Worm (Caenorhabditis elegans) whole organism, L2 larva: ENCODE data around the gene F26C11.1.

Source experiments
- C34F6.9 ChIP-seq: fragments of 150-350 bp; optimal IDR thresholded peaks from 2 replicates; lab custom pipeline; 2014; ENCODE audit warnings: missing biosample characterization, missing genetic modification characterization
- F13H6.1 ChIP-seq: sonication (generic microtip); optimal IDR thresholded peaks from 2 replicates; lab custom pipeline; 2016; ENCODE audit warnings: missing genetic modification characterization, missing compliant biosample characterization
- R02D3.7 ChIP-seq: fragments of 150-350 bp; optimal IDR thresholded peaks from 2 replicates; lab custom pipeline; 2014; ENCODE audit warnings: missing biosample characterization, missing genetic modification characterization
- ZK546.5 ChIP-seq: sonication (generic microtip); optimal IDR thresholded peaks from 2 replicates; lab custom pipeline; 2017; ENCODE audit warnings: missing biosample characterization, missing genetic modification characterization
- alr-1 ChIP-seq: fragments of 150-350 bp; optimal IDR thresholded peaks from 2 replicates; lab custom pipeline; 2014; ENCODE audit warnings: missing biosample characterization, missing genetic modification characterization
- ama-1 ChIP-seq: fragments of 150-350 bp; optimal IDR thresholded peaks from 2 replicates; lab custom pipeline; 2018; ENCODE audit warnings: inconsistent platforms
- blmp-1 ChIP-seq: sonication (generic microtip); optimal IDR thresholded peaks from 2 replicates; lab custom pipeline; 2017; ENCODE audit warnings: missing genetic modification characterization, mild to moderate bottlenecking, missing compliant biosample characterization, antibody characterized with exemption, moderate library complexity; ENCODE audit not compliant: insufficient read depth
- ceh-16 ChIP-seq: fragments of 150-350 bp; optimal IDR thresholded peaks from 2 replicates; lab custom pipeline; 2014; ENCODE audit warnings: missing biosample characterization, missing genetic modification characterization
- ceh-82 ChIP-seq: fragments of 150-350 bp; optimal IDR thresholded peaks from 2 replicates; lab custom pipeline; 2014; ENCODE audit warnings: missing biosample characterization, missing genetic modification characterization
- crh-2 ChIP-seq: sonication (generic microtip); optimal IDR thresholded peaks from 2 replicates; lab custom pipeline; 2017; ENCODE audit warnings: missing biosample characterization, missing genetic modification characterization
- elt-1 ChIP-seq: fragments of 150-350 bp; optimal IDR thresholded peaks from 2 replicates; lab custom pipeline; 2014; ENCODE audit warnings: missing biosample characterization, missing genetic modification characterization
- elt-3 ChIP-seq: sonication (generic microtip); optimal IDR thresholded peaks from 2 replicates; lab custom pipeline; 2017; ENCODE audit warnings: missing biosample characterization, missing genetic modification characterization
- fos-1 ChIP-seq: fragments of 150-350 bp; optimal IDR thresholded peaks from 2 replicates; lab custom pipeline; 2014; ENCODE audit warnings: missing biosample characterization, missing genetic modification characterization
- gmeb-1 ChIP-seq: fragments of 150-350 bp; optimal IDR thresholded peaks from 2 replicates; lab custom pipeline; 2014; ENCODE audit warnings: missing biosample characterization, missing genetic modification characterization
- lin-11 ChIP-seq: fragments of 150-350 bp; sonication (generic microtip); optimal IDR thresholded peaks from 2 replicates; lab custom pipeline; 2014; ENCODE audit warnings: missing biosample characterization, missing genetic modification characterization, inconsistent platforms, mixed read lengths
- lin-13 ChIP-seq: fragments of 150-350 bp; optimal IDR thresholded peaks from 2 replicates; lab custom pipeline; 2014; ENCODE audit warnings: missing biosample characterization, missing genetic modification reagents, missing genetic modification characterization
- lin-39 ChIP-seq: fragments of 150-350 bp; optimal IDR thresholded peaks from 2 replicates; lab custom pipeline; 2014; ENCODE audit warnings: missing biosample characterization, missing genetic modification reagents, missing genetic modification characterization
- lsy-2 ChIP-seq, 2 experiments: fragments of 150-350 bp in 1 of 2; sonication (generic microtip) in 1 of 2; optimal IDR thresholded peaks; 2 replicates each; lab custom pipeline; 2014 to 2017; ENCODE audit warnings: missing biosample characterization in 2 of 2, missing genetic modification characterization in 2 of 2
- mab-5 ChIP-seq: fragments of 150-350 bp; optimal IDR thresholded peaks from 2 replicates; lab custom pipeline; 2014; ENCODE audit warnings: missing biosample characterization, missing genetic modification characterization
- mbf-1 ChIP-seq: sonication (generic microtip); optimal IDR thresholded peaks from 2 replicates; lab custom pipeline; 2017; ENCODE audit warnings: missing biosample characterization, missing genetic modification characterization
- mdl-1 ChIP-seq, 2 experiments: fragments of 150-350 bp in 1 of 2; sonication (generic microtip) in 1 of 2; optimal IDR thresholded peaks; 2 replicates each; lab custom pipeline; 2017; ENCODE audit warnings: missing biosample characterization in 2 of 2, missing genetic modification characterization in 2 of 2
- nhr-11 ChIP-seq: fragments of 150-350 bp; optimal IDR thresholded peaks from 2 replicates; lab custom pipeline; 2014; ENCODE audit warnings: missing biosample characterization, missing genetic modification characterization
- nhr-12 ChIP-seq: fragments of 150-350 bp; optimal IDR thresholded peaks from 2 replicates; lab custom pipeline; 2014; ENCODE audit warnings: missing biosample characterization, missing genetic modification characterization
- nhr-129 ChIP-seq: fragments of 150-350 bp; optimal IDR thresholded peaks from 2 replicates; lab custom pipeline; 2014; ENCODE audit warnings: missing biosample characterization, missing genetic modification characterization
- nhr-21 ChIP-seq: fragments of 150-350 bp; optimal IDR thresholded peaks from 2 replicates; lab custom pipeline; 2014; ENCODE audit warnings: missing biosample characterization, missing genetic modification characterization
- nhr-23 ChIP-seq: fragments of 150-350 bp; optimal IDR thresholded peaks from 2 replicates; lab custom pipeline; 2014; ENCODE audit warnings: missing biosample characterization, missing genetic modification reagents, missing genetic modification characterization
- nhr-237 ChIP-seq: fragments of 150-350 bp; optimal IDR thresholded peaks from 2 replicates; lab custom pipeline; 2014; ENCODE audit warnings: missing biosample characterization, missing genetic modification characterization
- nhr-25 ChIP-seq: fragments of 150-350 bp; sonication (generic microtip); optimal IDR thresholded peaks from 3 replicates; lab custom pipeline; 2014; ENCODE audit warnings: missing biosample characterization, missing genetic modification characterization
- nhr-6 ChIP-seq: fragments of 150-350 bp; optimal IDR thresholded peaks from 2 replicates; lab custom pipeline; 2014; ENCODE audit warnings: missing biosample characterization, missing genetic modification characterization
- nhr-77 ChIP-seq: fragments of 150-350 bp; optimal IDR thresholded peaks from 2 replicates; lab custom pipeline; 2014; ENCODE audit warnings: missing biosample characterization, missing genetic modification characterization
- sem-4 ChIP-seq: fragments of 150-350 bp; optimal IDR thresholded peaks from 2 replicates; lab custom pipeline; 2014; ENCODE audit warnings: missing biosample characterization, missing genetic modification reagents, missing genetic modification characterization
- sma-9 ChIP-seq, 2 experiments: fragments of 150-350 bp in 1 of 2; sonication (generic microtip) in 1 of 2; optimal IDR thresholded peaks; 2 replicates each; lab custom pipeline; 2014 to 2016; ENCODE audit warnings: missing genetic modification characterization in 2 of 2, mild to moderate bottlenecking in 1 of 2, missing biosample characterization in 1 of 2, missing compliant biosample characterization in 1 of 2, missing genetic modification reagents in 1 of 2, moderate library complexity in 1 of 2
- snpc-4 ChIP-seq: fragments of 150-350 bp; optimal IDR thresholded peaks from 2 replicates; lab custom pipeline; 2014; ENCODE audit warnings: missing biosample characterization, missing genetic modification characterization
- unc-55 ChIP-seq: fragments of 150-350 bp; sonication (generic microtip); optimal IDR thresholded peaks from 3 replicates; lab custom pipeline; 2014; ENCODE audit warnings: missing biosample characterization, missing genetic modification reagents, missing genetic modification characterization
- zag-1 ChIP-seq: fragments of 150-350 bp; optimal IDR thresholded peaks from 2 replicates; lab custom pipeline; 2014; ENCODE audit warnings: missing biosample characterization, missing genetic modification characterization
- ztf-1 ChIP-seq: fragments of 200-800 bp; sonication (Bioruptor generic); conservative IDR thresholded peaks from 2 replicates; pipeline ENCODE4 v1.3.6; 2022; ENCODE audit warnings: missing genetic modification characterization, missing compliant biosample characterization
- ztf-11 ChIP-seq: sonication (generic microtip); optimal IDR thresholded peaks from 2 replicates; lab custom pipeline; 2017; ENCODE audit warnings: missing biosample characterization, missing genetic modification characterization
- ztf-4 ChIP-seq: fragments of 150-350 bp; optimal IDR thresholded peaks from 2 replicates; lab custom pipeline; 2014; ENCODE audit warnings: missing biosample characterization, missing genetic modification characterization

F26C11.1 gene

ce11 chrII:9894435-9894834 is at the start of gene F26C11.1:
TSS of gene F26C11.1 (plus strand) at chrII:9894735.
- TF ChIP-seq zag-1 (no peak), ceh-82 (tag; lab: Kevin White, UChicago) (no peak), nhr-77 (tag; lab: Kevin White, UChicago) (no peak), sem-4 (tag; lab: Kevin White, UChicago) (no peak), nhr-129 (tag; lab: Kevin White, UChicago) (no peak), nhr-23 (tag; lab: Kevin White, UChicago) (no peak), nhr-25 (no peak), elt-3 (tag; lab: Kevin White, UChicago) (no peak), mbf-1 (tag; lab: Kevin White, UChicago) (no peak), R02D3.7 (no peak), alr-1 (tag; lab: Kevin White, UChicago) (no peak), nhr-21 (tag; lab: Kevin White, UChicago) (no peak), crh-2 (tag; lab: Kevin White, UChicago) (no peak), lin-11 (tag; lab: Kevin White, UChicago) (no peak)

DNA sequence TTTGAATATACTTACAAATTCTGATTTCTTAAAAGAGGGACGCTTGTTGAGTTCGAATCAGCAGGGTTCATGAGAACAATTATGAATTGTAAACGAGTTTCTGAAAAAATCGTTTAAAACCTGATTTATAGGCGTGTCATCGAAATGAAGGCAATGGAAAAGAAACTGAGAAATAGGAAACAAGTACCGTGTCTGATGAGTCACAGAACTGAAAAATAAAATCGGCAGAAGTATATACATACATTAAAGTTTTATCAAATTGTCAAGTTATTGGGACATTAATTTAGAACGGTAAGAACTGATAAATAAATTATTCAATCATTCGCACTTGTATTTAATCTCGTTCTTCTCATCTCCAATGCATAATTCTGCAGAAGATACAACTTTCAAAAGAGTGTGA is 49.3 kb upstream of the F26C11.1 start, which contains the start of gene chil-9:
TSS of gene chil-9 (minus strand) at position 101 of the 400 bp plus-strand sequence.
- TF ChIP-seq sma-9 (GFP tag; optimal IDR thresholded peaks at IDR 0.05; lab: Kevin White, UChicago) (no peak), sma-9 (tag; optimal IDR thresholded peaks at IDR 0.05; lab: Kevin White, UChicago) (no peak), unc-55 (GFP tag; lab: Kevin White, UChicago) (no peak), alr-1 (tag; lab: Kevin White, UChicago) (no peak), ztf-4 (no peak), mab-5 (tag; lab: Kevin White, UChicago) (no peak), nhr-6 (tag; lab: Kevin White, UChicago) (no peak), ztf-11 (no peak), zag-1 (no peak), nhr-129 (tag; lab: Kevin White, UChicago) (no peak), mdl-1 (tag; optimal IDR thresholded peaks at IDR 0.05; lab: Kevin White, UChicago) (no peak)

ce11 chrII:9849497-9849896 is 45.0 kb upstream of the F26C11.1 start, which contains the start of gene old-2:
TSS of gene old-2 (minus strand) at chrII:9849597.
- no peak for TF ChIP-seq alr-1 (tag; lab: Kevin White, UChicago)
- no peak for TF ChIP-seq crh-2 (tag; lab: Kevin White, UChicago)
- TF ChIP-seq lin-13 (GFP tag; lab: Kevin White, UChicago), result no peak
- no peak for TF ChIP-seq elt-1 (tag; lab: Kevin White, UChicago)
- TF ChIP-seq ZK546.5, result no peak
- no peak for TF ChIP-seq gmeb-1 (tag; lab: Kevin White, UChicago)
- TF ChIP-seq, all 48 proteins: peak for 0

DNA sequence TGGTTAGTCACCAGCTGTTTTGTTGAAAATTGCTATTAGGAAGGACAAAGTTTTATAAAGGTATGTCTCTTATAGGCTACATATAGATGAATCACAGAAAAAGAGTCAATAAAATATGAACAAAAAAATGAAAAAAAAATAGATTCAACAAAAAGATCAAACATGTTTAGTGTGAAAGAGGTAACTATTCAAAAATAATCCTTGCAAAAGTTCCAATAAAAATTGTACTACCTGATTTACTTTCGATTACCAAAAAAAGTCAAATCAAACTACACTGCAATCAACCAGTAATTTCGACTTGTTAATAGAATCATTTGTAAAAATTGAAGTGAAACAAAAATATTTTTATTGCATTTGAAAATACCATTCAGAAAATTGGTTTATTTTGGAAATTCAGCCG is 43.6 kb upstream of the F26C11.1 start, which contains the start of gene ZK938.10:
TSS of gene ZK938.10 (minus strand) at position 101 of the 400 bp plus-strand sequence.
- no peak for TF ChIP-seq nhr-12 (tag; lab: Kevin White, UChicago)
- no peak for TF ChIP-seq lin-39 (tag; lab: Kevin White, UChicago)
- TF ChIP-seq ama-1 (lab: Kevin White, UChicago), result no peak
- TF ChIP-seq sma-9 (GFP tag; optimal IDR thresholded peaks at IDR 0.05; lab: Kevin White, UChicago), result no peak
- no peak for TF ChIP-seq sma-9 (tag; optimal IDR thresholded peaks at IDR 0.05; lab: Kevin White, UChicago)
- no peak for TF ChIP-seq nhr-21 (tag; lab: Kevin White, UChicago)
- TF ChIP-seq elt-1 (tag; lab: Kevin White, UChicago), result no peak
- no peak for TF ChIP-seq ceh-16 (tag; lab: Kevin White, UChicago)
- no peak for TF ChIP-seq nhr-11 (tag; lab: Kevin White, UChicago)
- no peak for TF ChIP-seq mab-5 (tag; lab: Kevin White, UChicago)
- TF ChIP-seq ztf-4, result no peak
- TF ChIP-seq lsy-2 (tag; optimal IDR thresholded peaks at IDR 0.05; lab: Kevin White, UChicago), result no peak
- TF ChIP-seq nhr-23 (tag; lab: Kevin White, UChicago), result no peak
- TF ChIP-seq C34F6.9 (tag; lab: Kevin White, UChicago), result no peak
- TF ChIP-seq fos-1 (tag; lab: Kevin White, UChicago), result no peak
- TF ChIP-seq F13H6.1 (tag; lab: Kevin White, UChicago), result no peak
- no peak for TF ChIP-seq snpc-4
- TF ChIP-seq nhr-237, result no peak
- no peak for TF ChIP-seq zag-1
- no peak for TF ChIP-seq blmp-1 (tag; lab: Kevin White, UChicago)
- no peak for TF ChIP-seq ztf-1 (GFP tag; lab: Robert Waterston, UW)
